Fruit fly (Drosophila melanogaster): ENCODE results near the gene Eip75B.

The Eip75B gene

DNA sequence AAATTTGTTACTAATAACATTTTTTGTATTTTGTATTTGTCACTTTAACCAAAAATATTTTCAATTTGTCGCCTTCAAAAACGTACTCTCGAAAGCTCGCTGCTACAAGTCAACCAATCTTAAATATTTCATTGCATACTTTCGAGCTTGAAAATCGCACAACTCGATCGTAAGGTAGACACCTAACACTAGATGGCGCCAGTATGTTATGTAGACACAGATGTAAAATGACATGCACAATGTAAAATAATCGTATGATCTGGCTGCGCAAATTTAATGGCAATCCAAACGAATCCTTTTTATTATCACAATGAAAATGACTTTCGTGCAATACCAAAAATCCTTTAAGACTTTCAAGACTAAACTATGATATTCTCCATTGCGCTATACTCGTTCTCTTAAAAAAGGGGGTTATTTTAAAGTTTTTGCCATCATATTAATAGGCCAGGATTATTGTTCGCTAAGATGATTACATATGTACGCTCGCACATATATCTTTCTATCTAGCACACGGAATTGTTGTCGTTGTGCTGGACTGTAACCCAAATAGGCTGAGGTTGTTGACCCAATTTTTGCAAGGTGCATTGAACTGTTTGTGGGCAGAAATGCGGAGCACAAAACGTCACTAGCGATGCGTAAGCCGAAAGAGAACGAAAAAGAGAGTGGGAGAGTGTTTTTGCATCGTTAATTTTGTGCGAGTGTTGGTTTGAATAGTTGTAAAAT, 76.2 kb downstream of the Eip75B start:
- peak; percentile 65 for TF ChIP-seq CG17801 (GFP tag; optimal IDR thresholded peaks at IDR 0.05; ENCODE audit: partially characterized antibody)

DNA sequence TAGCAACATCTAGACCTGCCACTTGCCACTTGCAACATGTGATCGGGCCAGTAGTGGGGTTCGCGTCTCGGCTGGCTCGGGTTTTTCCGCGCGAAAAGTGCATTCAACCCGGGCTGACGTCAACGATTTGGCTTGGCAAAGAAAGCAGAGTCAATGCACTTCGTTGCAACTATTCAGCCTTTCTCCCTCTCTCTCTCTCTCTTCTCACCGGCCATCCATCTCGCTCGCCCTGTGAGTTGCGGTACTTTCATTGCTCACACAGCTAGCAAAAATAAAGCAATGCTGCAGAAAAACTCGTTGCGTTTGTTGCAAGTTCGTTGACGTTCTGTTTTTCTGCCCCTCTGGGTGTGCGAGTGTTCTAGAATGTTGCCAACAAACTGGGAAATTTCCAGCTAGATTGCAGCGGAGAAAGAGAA, 78.1 kb downstream of the Eip75B start:
- no peak for TF ChIP-seq CG17801 (GFP tag; optimal IDR thresholded peaks at IDR 0.05; ENCODE audit: partially characterized antibody)

DNA sequence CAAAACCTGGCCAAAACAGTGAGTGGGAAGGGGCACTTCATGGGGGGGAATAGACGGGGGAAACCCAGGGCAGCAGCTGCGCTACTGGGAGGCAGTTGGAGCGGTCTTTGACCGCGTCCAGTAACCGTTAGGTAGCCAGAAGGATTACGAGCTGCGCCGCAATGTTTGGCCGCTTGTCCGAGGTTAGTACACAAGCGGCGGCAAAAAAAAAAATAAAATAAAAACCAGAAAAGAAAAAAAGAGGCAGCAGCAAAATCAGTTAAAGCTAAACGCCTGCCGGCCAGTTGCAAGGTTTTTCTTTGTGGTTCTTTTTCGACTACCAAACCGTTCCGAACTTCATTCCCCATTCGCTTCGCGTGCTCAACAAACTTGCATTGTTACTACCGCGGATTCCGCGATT, 79.4 kb downstream of the Eip75B start:
- TF ChIP-seq CG17801 (GFP tag; optimal IDR thresholded peaks at IDR 0.05; ENCODE audit: partially characterized antibody): no peak

DNA sequence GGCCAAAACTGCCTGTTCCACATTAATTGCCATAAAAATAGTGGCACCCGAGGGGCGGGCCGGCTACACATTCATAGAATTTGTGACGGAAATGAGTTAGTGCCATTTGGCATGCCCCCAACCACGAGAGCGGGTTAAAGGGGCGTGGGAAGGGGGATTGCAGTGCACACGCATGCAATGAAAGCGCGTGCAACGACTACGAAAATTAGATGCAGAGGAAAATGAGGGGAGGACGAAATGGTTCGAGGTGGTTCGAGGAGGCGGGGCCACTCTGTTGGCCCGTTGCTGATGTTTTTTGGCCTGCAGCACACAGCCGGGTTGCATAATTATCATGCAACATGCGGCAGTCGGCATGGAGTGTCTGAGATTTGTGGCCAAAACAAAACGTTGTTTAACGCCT, 80.5 kb downstream of the Eip75B start:
- no peak for TF ChIP-seq CG17801 (GFP tag; optimal IDR thresholded peaks at IDR 0.05; ENCODE audit: partially characterized antibody)

DNA sequence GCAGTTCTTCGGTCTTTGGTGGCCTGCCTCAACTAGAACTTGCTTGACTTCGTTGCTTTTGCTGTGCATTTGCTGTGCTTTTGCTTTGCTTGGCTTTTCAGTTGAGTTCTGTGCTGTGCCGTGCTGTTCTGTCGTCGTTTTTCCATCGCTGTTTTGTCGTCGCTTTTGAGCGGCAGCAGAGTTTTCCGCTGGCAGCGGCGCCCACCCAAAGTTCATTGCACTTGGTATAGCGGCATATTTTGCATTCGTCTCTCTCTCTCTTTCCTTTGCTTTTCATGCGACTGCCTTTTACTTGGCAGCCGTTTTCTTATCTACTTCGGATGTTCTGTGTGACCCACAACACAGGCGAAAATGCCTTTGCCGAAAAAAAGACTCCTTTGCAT, 83.0 kb downstream of the Eip75B start:
- no peak for TF ChIP-seq CG17801 (GFP tag; optimal IDR thresholded peaks at IDR 0.05; ENCODE audit: partially characterized antibody)

DNA sequence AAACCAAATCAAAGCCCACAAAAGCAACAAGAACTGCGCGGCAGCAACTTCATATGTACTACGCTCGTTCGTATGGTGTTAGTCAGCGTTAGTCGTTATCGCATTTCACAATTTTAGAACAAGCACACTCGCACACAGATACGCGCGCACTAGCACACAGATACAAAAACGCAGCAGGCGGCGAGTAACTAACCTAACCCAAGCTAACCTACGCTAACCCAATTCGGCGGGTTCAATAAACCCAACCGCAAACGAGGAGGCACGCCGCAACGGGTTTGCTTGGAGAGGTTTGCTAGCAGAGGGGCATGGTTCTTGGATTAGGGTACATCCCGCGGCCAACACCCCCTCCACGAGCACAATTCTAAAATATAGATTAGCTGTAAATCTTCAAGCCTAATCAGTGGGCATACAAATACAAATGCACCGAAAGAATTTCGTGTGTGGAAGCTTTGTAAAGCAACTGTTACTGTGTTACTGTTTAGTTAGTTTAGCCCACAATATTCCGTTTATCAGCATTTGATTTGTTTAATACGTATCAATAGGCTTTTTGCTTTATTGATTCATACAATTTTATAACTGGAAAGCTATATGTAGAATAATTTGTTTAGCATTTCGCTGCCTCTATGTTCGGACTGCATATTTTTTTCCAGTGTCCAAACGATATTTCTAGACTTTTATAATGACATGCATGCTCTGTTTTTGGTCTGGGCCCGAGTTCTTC, 83.6 kb downstream of the Eip75B start:
- TF ChIP-seq CG17801 (GFP tag; optimal IDR thresholded peaks at IDR 0.05; ENCODE audit: partially characterized antibody): no peak

DNA sequence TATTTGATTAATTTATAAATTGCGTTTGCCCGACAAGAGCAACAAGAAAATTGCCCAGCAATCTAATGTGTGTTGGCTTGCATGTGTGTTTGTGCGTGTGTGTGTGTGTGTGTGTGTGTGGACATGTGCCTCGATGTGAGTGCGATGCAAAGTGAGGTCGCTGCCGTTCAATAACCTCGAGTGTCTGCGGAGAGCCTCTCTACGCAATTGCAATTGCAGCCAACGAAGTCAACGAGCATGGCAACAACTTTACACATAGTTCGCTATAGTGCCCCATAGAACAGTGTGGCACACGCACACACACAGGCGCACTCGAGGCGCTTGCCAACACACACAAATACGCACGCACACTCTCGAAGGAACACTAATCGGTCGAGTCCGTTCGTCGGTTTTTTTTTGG, 84.9 kb downstream of the Eip75B start:
- TF ChIP-seq CG17801 (GFP tag; optimal IDR thresholded peaks at IDR 0.05; ENCODE audit: partially characterized antibody): no peak

DNA sequence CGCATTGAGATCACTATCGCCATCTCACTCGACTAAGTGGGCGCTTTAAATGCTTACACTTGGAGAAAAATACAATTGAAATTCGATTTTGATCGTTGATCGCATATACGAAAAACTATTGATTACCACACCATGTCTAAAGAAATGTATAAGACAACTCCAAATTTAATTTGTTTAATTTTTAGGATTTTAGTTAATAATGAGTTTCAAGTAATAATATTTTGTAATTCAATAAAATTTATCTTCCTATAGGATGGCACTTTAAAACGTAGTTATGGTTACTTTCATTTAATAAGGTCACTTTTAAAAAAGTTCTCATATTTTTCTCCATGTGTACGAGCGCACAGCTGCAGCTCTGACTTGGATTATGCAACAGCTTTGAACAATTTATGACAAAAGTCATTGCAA, 86.0 kb downstream of the Eip75B start:
- peak; percentile 24 for TF ChIP-seq CG17801 (GFP tag; optimal IDR thresholded peaks at IDR 0.05; ENCODE audit: partially characterized antibody)

DNA sequence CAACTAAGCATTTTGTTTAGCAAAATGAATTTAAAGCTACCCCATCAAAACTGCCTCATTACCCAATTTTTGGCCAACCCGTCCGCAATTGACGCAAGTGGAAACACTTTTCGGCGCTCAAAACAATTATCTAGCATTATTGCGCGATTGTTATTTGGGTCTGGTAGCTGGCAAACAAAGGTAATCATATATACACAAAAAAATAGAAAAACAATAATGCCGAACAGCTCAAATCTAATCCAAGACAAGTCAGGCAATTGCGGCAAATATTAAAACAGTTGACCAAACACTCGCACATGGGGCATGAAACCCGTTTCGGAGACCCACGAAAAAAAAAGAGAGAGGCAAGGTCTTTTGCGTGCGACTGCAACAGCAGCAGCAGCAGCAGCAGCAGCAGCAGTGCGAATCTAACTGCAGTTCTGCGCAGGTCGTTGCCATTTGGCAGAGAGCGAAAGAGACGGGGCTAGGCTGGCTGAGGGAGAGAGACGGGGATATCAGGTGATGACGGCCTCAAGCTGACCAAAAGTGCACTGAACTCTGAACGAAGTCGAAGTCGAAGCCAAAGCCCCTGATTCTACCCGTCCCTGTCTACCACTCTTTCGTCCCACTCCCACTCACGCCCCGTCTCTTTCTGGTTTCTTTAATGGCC, 86.8 kb downstream of the Eip75B start:
- TF ChIP-seq CG17801 (GFP tag; optimal IDR thresholded peaks at IDR 0.05; ENCODE audit: partially characterized antibody): no peak

DNA sequence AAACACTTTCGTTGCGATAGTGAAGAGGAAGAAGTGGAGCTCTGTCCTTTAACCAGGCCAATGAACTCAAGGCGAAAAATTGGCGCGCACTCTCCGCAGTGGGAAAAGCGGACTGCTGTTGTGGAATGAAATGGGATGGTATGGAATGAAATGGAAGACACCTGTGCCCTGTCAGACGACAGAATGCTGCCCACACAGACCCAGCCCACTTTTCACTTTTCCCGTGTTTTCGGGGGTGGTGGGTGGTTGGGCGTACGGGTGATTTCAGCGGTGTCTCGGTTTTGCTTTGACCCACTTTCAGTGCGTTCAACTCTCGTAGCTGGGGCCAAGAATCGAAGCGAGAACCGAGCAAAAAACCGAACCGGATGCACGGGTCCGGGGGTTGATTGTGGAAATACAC, 88.1 kb downstream of the Eip75B start:
- TF ChIP-seq CG17801 (GFP tag; optimal IDR thresholded peaks at IDR 0.05; ENCODE audit: partially characterized antibody): no peak

DNA sequence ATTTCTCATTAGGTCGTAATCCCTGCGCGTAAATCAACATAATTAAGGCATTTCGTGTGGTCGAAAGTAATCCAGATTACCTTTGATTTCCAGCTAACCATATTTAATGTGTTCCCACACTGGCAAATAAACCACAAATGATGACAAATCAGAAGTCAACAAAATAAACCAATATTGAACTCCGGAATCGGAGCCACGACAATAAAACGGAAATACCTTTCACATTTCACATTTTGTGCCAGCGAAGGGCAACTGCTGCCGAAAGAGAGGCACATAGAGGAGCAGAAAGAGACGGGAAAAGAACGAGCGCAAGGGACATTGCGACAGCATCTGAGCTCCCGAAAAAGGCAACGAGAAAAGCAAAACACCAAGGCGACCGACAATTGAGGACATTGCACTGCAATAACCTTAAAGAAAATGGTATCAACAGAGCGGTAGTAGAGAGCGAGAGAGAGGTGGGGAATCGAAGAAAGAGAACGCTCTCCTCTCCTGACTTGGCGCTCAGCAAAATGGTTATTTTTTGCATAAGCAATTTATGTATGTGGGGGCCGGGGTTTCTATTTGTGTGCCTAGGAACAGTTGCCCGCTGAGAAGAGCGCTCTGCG, 89.0 kb downstream of the Eip75B start:
- TF ChIP-seq CG17801 (GFP tag; optimal IDR thresholded peaks at IDR 0.05; ENCODE audit: partially characterized antibody): no peak

DNA sequence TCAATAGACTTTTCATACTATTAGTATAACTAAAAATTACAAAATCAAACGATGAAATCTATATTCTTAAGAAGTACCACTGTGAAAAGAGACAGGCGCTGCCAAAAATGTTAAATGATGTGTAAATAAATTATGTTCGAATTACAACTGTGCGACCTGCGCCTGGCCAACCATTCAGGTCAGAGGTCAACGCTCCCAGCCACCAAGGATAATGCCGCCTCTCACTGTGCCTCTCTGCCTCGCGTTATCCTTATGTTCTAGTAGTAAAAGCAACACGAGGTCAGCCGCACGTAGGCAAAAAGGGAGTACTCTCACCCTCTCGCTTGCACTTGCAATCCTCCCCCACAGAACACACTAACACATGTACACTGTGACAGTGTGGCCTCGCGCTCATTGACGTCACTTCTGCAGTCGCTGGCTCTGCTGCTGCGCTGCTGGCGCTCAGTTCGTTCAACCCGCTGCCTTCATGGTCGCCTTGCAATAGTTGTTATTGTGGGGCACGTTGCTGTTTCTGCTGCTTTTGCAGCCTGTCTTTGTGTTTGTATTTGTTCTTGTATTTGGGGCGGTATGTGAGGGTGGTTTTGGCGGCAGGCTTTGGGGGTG, 89.9 kb downstream of the Eip75B start:
- no peak for TF ChIP-seq CG17801 (GFP tag; optimal IDR thresholded peaks at IDR 0.05; ENCODE audit: partially characterized antibody)

DNA sequence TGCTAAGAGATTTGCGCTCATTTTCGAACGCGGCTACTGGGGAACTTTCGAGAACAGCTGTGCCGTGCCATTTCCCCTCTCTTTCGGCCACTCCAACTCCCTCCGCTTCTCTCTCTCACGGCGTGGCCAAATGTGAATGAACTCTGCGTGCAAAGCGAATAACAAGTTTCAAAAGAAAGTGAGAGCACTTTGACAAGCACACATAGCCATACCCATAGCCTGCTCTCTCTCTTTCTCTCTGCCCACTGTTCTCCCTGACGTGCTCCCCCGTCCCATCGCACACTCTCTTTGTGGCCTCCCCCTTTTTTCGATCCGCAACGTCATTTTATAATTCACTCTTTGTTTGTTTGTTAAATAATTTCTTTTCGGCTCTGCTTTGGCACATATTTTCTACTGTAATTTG, 91.5 kb downstream of the Eip75B start:
- no peak for TF ChIP-seq CG17801 (GFP tag; optimal IDR thresholded peaks at IDR 0.05; ENCODE audit: partially characterized antibody)

DNA sequence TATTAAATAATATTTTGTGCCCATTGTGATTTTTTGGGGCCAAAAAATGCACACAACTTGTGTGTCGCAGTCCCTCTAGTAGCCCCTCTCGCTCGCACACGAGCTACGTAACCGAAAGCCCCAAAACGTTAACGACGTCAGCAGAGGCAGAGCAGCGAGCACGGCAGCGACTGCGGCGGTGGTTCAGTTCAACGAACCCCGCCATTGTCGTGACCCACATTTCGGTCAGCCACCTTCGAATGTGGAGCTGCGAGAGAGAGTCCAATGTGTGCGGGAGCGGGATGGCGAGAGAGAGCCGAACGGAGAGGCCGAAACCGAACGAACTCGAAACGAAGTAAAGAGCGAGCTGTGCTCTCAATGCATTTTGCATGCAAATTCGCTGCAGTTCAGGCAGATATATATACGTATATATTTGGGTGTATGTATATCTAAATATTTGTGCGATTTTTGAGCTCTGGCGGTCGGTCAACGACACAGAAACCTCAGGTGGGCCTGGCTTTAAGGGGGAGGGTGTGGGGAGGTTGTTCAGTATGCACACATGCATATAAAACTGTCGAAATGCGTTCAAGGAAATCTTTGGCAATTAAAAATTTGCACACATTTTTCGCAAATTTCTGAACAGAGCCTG, 92.1 kb downstream of the Eip75B start:
- peak; percentile 3 for TF ChIP-seq CG17801 (GFP tag; optimal IDR thresholded peaks at IDR 0.05; ENCODE audit: partially characterized antibody)

Measured in ovary, adult (tissue).